Worm (Caenorhabditis elegans): ENCODE data around the gene Y71H10B.1.

The Y71H10B.1 gene

ce11 chrX:2852388-2852908 lies 12.4 kb upstream of the Y71H10B.1 start, which contains the start of gene kin-29:
Gene kin-29, minus strand, starts transcription at chrX:2852438.
- TF ChIP-seq C38D4.7 (GFP tag; optimal IDR thresholded peaks at IDR 0.05) (peak; percentile 5), madf-2 (tag; optimal IDR thresholded peaks at IDR 0.05) (peak; percentile 57), ceh-24 (tag; optimal IDR thresholded peaks at IDR 0.05) (no peak), unc-42 (tag; optimal IDR thresholded peaks at IDR 0.05) (peak; percentile 78), ceh-48 (tag; optimal IDR thresholded peaks at IDR 0.05) (peak; percentile 13), eyg-1 (tag; optimal IDR thresholded peaks at IDR 0.05) (peak; percentile 19), ceh-34 (tag; optimal IDR thresholded peaks at IDR 0.05) (peak; percentile 96), tbx-2 (tag; optimal IDR thresholded peaks at IDR 0.05) (peak; percentile 95), elt-2 (tag; optimal IDR thresholded peaks at IDR 0.05) (peak; percentile 36), pax-1 (tag; optimal IDR thresholded peaks at IDR 0.05) (no peak), ztf-16 (tag; optimal IDR thresholded peaks at IDR 0.05) (peak; percentile 64), tbx-7 (tag; optimal IDR thresholded peaks at IDR 0.05) (no peak), fkh-6 (tag; optimal IDR thresholded peaks at IDR 0.05) (no peak), lin-11 (tag; optimal IDR thresholded peaks at IDR 0.05) (no peak), ceh-14 (tag; optimal IDR thresholded peaks at IDR 0.05) (peak; percentile 94), ceh-31 (tag; optimal IDR thresholded peaks at IDR 0.05) (peak; percentile 94), ahr-1 (tag; optimal IDR thresholded peaks at IDR 0.05) (no peak), sox-4 (tag; optimal IDR thresholded peaks at IDR 0.05) (peak; percentile 68), ref-2 (tag; optimal IDR thresholded peaks at IDR 0.05) (peak; percentile 86), gmeb-2 (tag; optimal IDR thresholded peaks at IDR 0.05) (no peak), dve-1 (tag; optimal IDR thresholded peaks at IDR 0.05) (peak; percentile 68), fkh-10 (GFP tag; optimal IDR thresholded peaks at IDR 0.05) (peak; percentile 60), unc-55 (GFP tag; optimal IDR thresholded peaks at IDR 0.05) (peak; percentile 86), pqm-1 (tag; optimal IDR thresholded peaks at IDR 0.05) (peak; percentile 74), ama-1 (optimal IDR thresholded peaks at IDR 0.05) (no peak), hlh-8 (tag; optimal IDR thresholded peaks at IDR 0.05) (peak; percentile 76), ets-4 (tag; optimal IDR thresholded peaks at IDR 0.05) (peak; percentile 61), hlh-13 (GFP tag; optimal IDR thresholded peaks at IDR 0.05) (no peak), odd-2 (tag; optimal IDR thresholded peaks at IDR 0.05) (no peak), hlh-6 (tag; optimal IDR thresholded peaks at IDR 0.05) (peak; percentile 78), npax-4 (tag; optimal IDR thresholded peaks at IDR 0.05) (peak; percentile 3), unc-86 (tag; optimal IDR thresholded peaks at IDR 0.05) (peak; percentile 29), ttx-3 (tag; optimal IDR thresholded peaks at IDR 0.05) (no peak), C08G9.2 (tag; optimal IDR thresholded peaks at IDR 0.05) (peak; percentile 67), pha-2 (tag; optimal IDR thresholded peaks at IDR 0.05) (peak; percentile 45), ceh-6 (GFP tag; optimal IDR thresholded peaks at IDR 0.05) (peak; percentile 52), zip-5 (tag; optimal IDR thresholded peaks at IDR 0.05) (peak; percentile 20), hlh-15 (tag; optimal IDR thresholded peaks at IDR 0.05) (no peak), mec-3 (tag; optimal IDR thresholded peaks at IDR 0.05; ENCODE audit: borderline replicate concordance) (peak; percentile 50), ceh-22 (tag; optimal IDR thresholded peaks at IDR 0.05) (no peak), nhr-232 (tag; optimal IDR thresholded peaks at IDR 0.05) (no peak), sdc-2 (tag; optimal IDR thresholded peaks at IDR 0.05) (peak; percentile 89), ceh-2 (tag; optimal IDR thresholded peaks at IDR 0.05) (peak; percentile 82), pros-1 (tag; optimal IDR thresholded peaks at IDR 0.05) (peak; percentile 85), dmd-4 (tag; optimal IDR thresholded peaks at IDR 0.05; ENCODE audit: borderline replicate concordance) (peak; percentile 65), hlh-30 (tag; optimal IDR thresholded peaks at IDR 0.05; ENCODE audit: insufficient read depth) (peak; percentile 46), syd-9 (tag; optimal IDR thresholded peaks at IDR 0.05) (peak; percentile 68), ceh-30 (tag; optimal IDR thresholded peaks at IDR 0.05) (no peak), sox-2 (GFP tag; IDR thresholded peaks at IDR 0.05) (peak; percentile 1; the same call in 1 of the 2 replicates), pat-9 (tag; optimal IDR thresholded peaks at IDR 0.05) (peak; percentile 62), nfya-1 (tag; optimal IDR thresholded peaks at IDR 0.05) (peak; percentile 89), nhr-11 (tag; optimal IDR thresholded peaks at IDR 0.05) (no peak), F13H6.1 (tag; optimal IDR thresholded peaks at IDR 0.05) (peak; percentile 81)
